Worm (Caenorhabditis elegans): ENCODE results near the gene ZK1307.1.

DNA sequence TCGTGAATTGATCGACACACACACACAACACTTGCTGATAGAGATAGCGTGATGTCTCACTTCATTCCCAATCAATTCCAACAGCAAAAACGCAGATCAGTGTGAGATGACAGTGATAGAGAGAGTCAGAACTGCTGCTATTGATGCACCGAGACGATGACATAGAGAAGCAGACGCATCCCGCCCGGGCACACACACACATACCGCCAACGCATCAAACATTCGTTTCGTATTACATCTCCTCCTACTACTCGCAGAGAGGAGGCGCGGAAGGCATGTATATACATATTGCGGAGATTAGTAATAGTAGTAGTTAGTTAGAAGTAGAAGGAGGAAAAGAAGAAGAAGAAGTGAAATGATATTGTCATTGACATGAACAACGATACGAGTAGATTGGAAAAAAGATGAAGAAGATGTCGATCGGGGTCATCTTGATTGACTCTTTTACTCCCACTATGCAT is 35.9 kb downstream of the ZK1307.1 start:
- no peak for TF ChIP-seq tra-4 (tag; optimal IDR thresholded peaks at IDR 0.05)
- no peak for TF ChIP-seq ama-1 (optimal IDR thresholded peaks at IDR 0.05)
- TF ChIP-seq pes-1 (GFP tag; IDR thresholded peaks at IDR 0.05) = no peak
- TF ChIP-seq F13C5.2 (tag; optimal IDR thresholded peaks at IDR 0.05) = no peak
- TF ChIP-seq aly-1 (tag; optimal IDR thresholded peaks at IDR 0.05) = no peak
- no peak for TF ChIP-seq sea-1 (GFP tag; conservative IDR thresholded peaks at IDR 0.05)
- TF ChIP-seq scrt-1 (GFP tag; IDR thresholded peaks at IDR 0.05) = no peak
- no peak for TF ChIP-seq B0310.2 (tag; optimal IDR thresholded peaks at IDR 0.05)
- TF ChIP-seq tbx-37 (GFP tag; conservative IDR thresholded peaks at IDR 0.05) = no peak
- TF ChIP-seq flt-1 (GFP tag; IDR thresholded peaks at IDR 0.05) = no peak
- TF ChIP-seq hmbx-1 (tag; optimal IDR thresholded peaks at IDR 0.05) = no peak
- TF ChIP-seq ceh-36 (tag; optimal IDR thresholded peaks at IDR 0.05) = no peak
- no peak for TF ChIP-seq ceh-13 (GFP tag; optimal IDR thresholded peaks at IDR 0.05)
